Worm (Caenorhabditis elegans): ENCODE data around the gene nhr-216.

DNA sequence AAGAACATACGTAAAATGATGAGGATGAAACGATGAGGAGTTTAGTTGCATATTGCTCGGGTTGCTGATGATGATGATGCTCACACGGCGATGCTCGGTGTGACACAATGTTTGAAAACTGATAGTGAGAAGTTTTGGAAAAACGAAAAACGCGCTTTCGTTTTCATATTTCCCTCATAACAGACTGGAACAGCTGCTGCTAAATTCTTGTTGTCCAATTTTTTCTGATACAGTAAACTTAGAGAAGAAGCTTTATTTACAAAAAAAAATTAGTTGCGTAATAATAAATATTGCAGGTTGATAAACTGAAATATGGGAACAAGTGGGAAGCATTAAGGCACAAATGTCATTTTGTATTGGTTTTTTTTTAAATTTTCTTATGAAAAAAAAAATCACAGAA is 34.1 kb downstream of the nhr-216 start, which contains the start of gene ceh-33:
- TF ChIP-seq egl-27 (tag; optimal IDR thresholded peaks at IDR 0.05): no peak
- no peak for TF ChIP-seq skn-1 (tag; optimal IDR thresholded peaks at IDR 0.05)
- TF ChIP-seq unc-62 (GFP tag; optimal IDR thresholded peaks at IDR 0.05): no peak
- no peak for TF ChIP-seq nhr-12 (tag; optimal IDR thresholded peaks at IDR 0.05)
- TF ChIP-seq zag-1 (tag; optimal IDR thresholded peaks at IDR 0.05): no peak
- TF ChIP-seq nhr-76 (tag; optimal IDR thresholded peaks at IDR 0.05): no peak
- no peak for TF ChIP-seq pha-4 (tag; optimal IDR thresholded peaks at IDR 0.05)
- no peak for TF ChIP-seq elt-2 (tag; optimal IDR thresholded peaks at IDR 0.05)
- no peak for TF ChIP-seq snpc-4 (tag; optimal IDR thresholded peaks at IDR 0.05)
- TF ChIP-seq nhr-237 (tag; optimal IDR thresholded peaks at IDR 0.05): no peak
- no peak for TF ChIP-seq nhr-11 (tag; optimal IDR thresholded peaks at IDR 0.05)
- TF ChIP-seq nhr-67 (tag; optimal IDR thresholded peaks at IDR 0.05): no peak

All from whole organism, L3 larva.